Fruit fly (Drosophila melanogaster) whole organism, embryonic: ENCODE results near the gene CG1983.

Experiments
- Asciz ChIP-seq: fragments of 200-800 bp; sonication (Bioruptor generic); optimal IDR thresholded peaks from 2 replicates; lab custom pipeline; 2017; ENCODE audit warnings: missing biosample characterization, mild to moderate bottlenecking, missing genetic modification characterization, missing genetic modification reagents
- Atf6 ChIP-seq: fragments of 200-800 bp; sonication (Bioruptor generic); IDR thresholded peaks from 2 replicates; pipeline ENCODE4 v1.3.6; 2022; ENCODE audit warnings: missing biosample characterization, missing genetic modification characterization
- B-H2 ChIP-seq: fragments of 200-800 bp; sonication (Bioruptor generic); optimal IDR thresholded peaks from 2 replicates; lab custom pipeline; 2018; ENCODE audit warnings: missing biosample characterization, mild to moderate bottlenecking, missing genetic modification characterization
- CG10267 ChIP-seq: fragments of 200-800 bp; sonication (Bioruptor generic); optimal IDR thresholded peaks from 2 replicates; lab custom pipeline; 2018; ENCODE audit warnings: missing biosample characterization, mild to moderate bottlenecking, missing genetic modification characterization, moderate library complexity
- CG11398 ChIP-seq: fragments of 200-800 bp; sonication (Bioruptor generic); optimal IDR thresholded peaks from 2 replicates; lab custom pipeline; 2016; ENCODE audit warnings: missing biosample characterization, missing genetic modification characterization
- CG13296 ChIP-seq: fragments of 200-800 bp; sonication (Bioruptor generic); optimal IDR thresholded peaks from 3 replicates; lab custom pipeline; 2018; ENCODE audit warnings: missing biosample characterization, mild to moderate bottlenecking, missing genetic modification characterization
- CG14014 ChIP-seq: fragments of 200-800 bp; sonication (Bioruptor generic); IDR thresholded peaks from 2 replicates; pipeline ENCODE4 v1.3.6; 2022; ENCODE audit warnings: missing biosample characterization, missing genetic modification characterization
- CG15269 ChIP-seq: fragments of 200-800 bp; sonication (Bioruptor generic); optimal IDR thresholded peaks from 2 replicates; lab custom pipeline; 2018; ENCODE audit warnings: missing biosample characterization, mild to moderate bottlenecking, missing genetic modification characterization, moderate library complexity
- CG1603 ChIP-seq: fragments of 200-800 bp; sonication (Bioruptor generic); optimal IDR thresholded peaks from 2 replicates; lab custom pipeline; 2019; ENCODE audit warnings: missing biosample characterization, mild to moderate bottlenecking, missing genetic modification characterization, moderate library complexity
- CG1647 ChIP-seq: fragments of 200-800 bp; sonication (Bioruptor generic); optimal IDR thresholded peaks from 3 replicates; lab custom pipeline; 2016; ENCODE audit warnings: missing biosample characterization, missing genetic modification characterization
- CG18599 ChIP-seq: fragments of 200-800 bp; sonication (Bioruptor generic); optimal IDR thresholded peaks from 3 replicates; lab custom pipeline; 2017; ENCODE audit warnings: missing biosample characterization, missing genetic modification characterization, mild to moderate bottlenecking, moderate library complexity, missing genetic modification reagents
- CG2120 ChIP-seq: fragments of 200-800 bp; sonication (Bioruptor generic); optimal IDR thresholded peaks from 3 replicates; lab custom pipeline; 2016; ENCODE audit warnings: missing biosample characterization, missing genetic modification characterization
- CG3847 ChIP-seq: fragments of 200-800 bp; sonication (Bioruptor generic); IDR thresholded peaks from 2 replicates; pipeline ENCODE4 v1.3.6; 2022; ENCODE audit warnings: missing biosample characterization, missing genetic modification characterization
- CG4360 ChIP-seq: fragments of 200-800 bp; sonication (Bioruptor generic); IDR thresholded peaks from 2 replicates; pipeline ENCODE4 v1.3.6; 2022; ENCODE audit warnings: missing biosample characterization, missing genetic modification characterization
- CG6765 ChIP-seq: fragments of 200-800 bp; sonication (Bioruptor generic); optimal IDR thresholded peaks from 3 replicates; lab custom pipeline; 2017; ENCODE audit warnings: missing biosample characterization, mild to moderate bottlenecking, missing genetic modification characterization
- CG6854 ChIP-seq: fragments of 200-800 bp; sonication (Bioruptor generic); optimal IDR thresholded peaks from 3 replicates; lab custom pipeline; 2017; ENCODE audit warnings: missing biosample characterization, mild to moderate bottlenecking, missing genetic modification characterization
- CG8089 ChIP-seq: fragments of 200-800 bp; sonication (Bioruptor generic); optimal IDR thresholded peaks from 3 replicates; lab custom pipeline; 2016; ENCODE audit warnings: missing biosample characterization, missing genetic modification characterization
- CoRest ChIP-seq: fragments of 200-800 bp; sonication (Bioruptor generic); optimal IDR thresholded peaks from 3 replicates; lab custom pipeline; 2018; ENCODE audit warnings: missing biosample characterization, mild to moderate bottlenecking, missing genetic modification characterization, moderate library complexity
- CrebB ChIP-seq: fragments of 200-800 bp; sonication (Bioruptor generic); optimal IDR thresholded peaks from 3 replicates; lab custom pipeline; 2018; ENCODE audit warnings: missing biosample characterization, mild to moderate bottlenecking, missing genetic modification characterization
- D19A ChIP-seq: fragments of 200-800 bp; optimal IDR thresholded peaks from 3 replicates; lab custom pipeline; 2019; ENCODE audit warnings: missing biosample characterization, mild to moderate bottlenecking, missing genetic modification characterization, moderate library complexity
- E2f2 ChIP-seq: fragments of 200-800 bp; sonication (Bioruptor generic); IDR thresholded peaks from 2 replicates; pipeline ENCODE4 v1.3.6; 2022; ENCODE audit warnings: missing biosample characterization, missing genetic modification characterization
- HHEX ChIP-seq: fragments of 200-800 bp; sonication (Bioruptor generic); optimal IDR thresholded peaks from 3 replicates; lab custom pipeline; 2017; ENCODE audit warnings: missing biosample characterization, mild to moderate bottlenecking, missing genetic modification characterization, missing genetic modification reagents
- HmgZ ChIP-seq: fragments of 200-800 bp; sonication (Bioruptor generic); optimal IDR thresholded peaks from 2 replicates; lab custom pipeline; 2018; ENCODE audit warnings: missing biosample characterization, mild to moderate bottlenecking, missing genetic modification characterization
- Hr78 ChIP-seq, 2 experiments: fragments of 200-800 bp in 1 of 2; fragments of >200 bp in 1 of 2; sonication (Bioruptor generic) in 1 of 2; optimal IDR thresholded peaks; 2 replicates each; lab custom pipeline; 2017 to 2019; ENCODE audit warnings: missing biosample characterization in 2 of 2, missing genetic modification characterization in 2 of 2, mild to moderate bottlenecking in 1 of 2, moderate library complexity in 1 of 2
- MESR4 ChIP-seq: fragments of 200-800 bp; sonication (Bioruptor generic); optimal IDR thresholded peaks from 2 replicates; lab custom pipeline; 2018; ENCODE audit warnings: missing biosample characterization, mild to moderate bottlenecking, missing genetic modification characterization, moderate library complexity
- Oaz ChIP-seq: fragments of 200-800 bp; sonication (Bioruptor generic); IDR thresholded peaks from 2 replicates; pipeline ENCODE4 v1.3.6; 2022; ENCODE audit warnings: missing biosample characterization, missing genetic modification characterization
- Rfx ChIP-seq: fragments of 200-800 bp; sonication (Bioruptor generic); IDR thresholded peaks from 2 replicates; pipeline ENCODE4 v1.3.6; 2022; ENCODE audit warnings: missing biosample characterization, missing genetic modification characterization
- Tbp ChIP-seq: fragments of >200 bp; optimal IDR thresholded peaks from 2 replicates; lab custom pipeline; 2018; ENCODE audit warnings: missing biosample characterization, missing genetic modification characterization
- Vsx1 ChIP-seq: fragments of 200-800 bp; sonication (Bioruptor generic); optimal IDR thresholded peaks from 2 replicates; lab custom pipeline; 2017; ENCODE audit warnings: missing biosample characterization, mild to moderate bottlenecking, missing genetic modification characterization, missing genetic modification reagents
- Xrp1 ChIP-seq: fragments of 200-800 bp; sonication (Bioruptor generic); IDR thresholded peaks from 2 replicates; pipeline ENCODE4 v1.3.6; 2022; ENCODE audit warnings: missing biosample characterization, missing genetic modification characterization
- cwo ChIP-seq: fragments of 200-800 bp; sonication (Bioruptor generic); optimal IDR thresholded peaks from 3 replicates; lab custom pipeline; 2017; ENCODE audit warnings: missing biosample characterization, missing genetic modification characterization, mild to moderate bottlenecking, moderate library complexity, missing genetic modification reagents
- dati ChIP-seq: fragments of 200-800 bp; sonication (Bioruptor generic); IDR thresholded peaks from 2 replicates; pipeline ENCODE4 v1.3.6; 2022; ENCODE audit warnings: missing biosample characterization, missing genetic modification characterization
- dysf ChIP-seq: fragments of 200-800 bp; sonication (Bioruptor generic); IDR thresholded peaks from 3 replicates; pipeline ENCODE4 v1.3.6; 2022; ENCODE audit warnings: missing biosample characterization, missing genetic modification characterization
- gem ChIP-seq: fragments of 200-800 bp; sonication (Bioruptor generic); optimal IDR thresholded peaks from 2 replicates; lab custom pipeline; 2019; ENCODE audit warnings: missing biosample characterization, mild to moderate bottlenecking, missing genetic modification characterization, moderate library complexity
- grau ChIP-seq: fragments of 200-800 bp; optimal IDR thresholded peaks from 3 replicates; lab custom pipeline; 2019; ENCODE audit warnings: missing biosample characterization, mild to moderate bottlenecking, missing genetic modification characterization, moderate library complexity
- grn ChIP-seq: fragments of 200-800 bp; sonication (Bioruptor generic); optimal IDR thresholded peaks from 3 replicates; lab custom pipeline; 2017; ENCODE audit warnings: missing biosample characterization, missing genetic modification characterization
- inv ChIP-seq: fragments of 200-800 bp; sonication (Bioruptor generic); IDR thresholded peaks from 2 replicates; pipeline ENCODE4 v1.3.6; 2022; ENCODE audit warnings: missing biosample characterization, missing genetic modification characterization; ENCODE audit not compliant: partially characterized antibody
- klu ChIP-seq: fragments of 200-800 bp; sonication (Bioruptor generic); IDR thresholded peaks from 2 replicates; pipeline ENCODE4 v1.3.6; 2022; ENCODE audit warnings: missing biosample characterization, missing genetic modification characterization
- pita ChIP-seq: fragments of 200-800 bp; sonication (Bioruptor generic); optimal IDR thresholded peaks from 2 replicates; lab custom pipeline; 2017; ENCODE audit warnings: missing biosample characterization, mild to moderate bottlenecking, missing genetic modification characterization
- prd ChIP-seq, 3 experiments: fragments of >200 bp in 2 of 3; fragments of 200-800 bp in 1 of 3; sonication (Bioruptor generic) in 1 of 3; optimal IDR thresholded peaks in 2 of 3; IDR thresholded peaks in 1 of 3; 2 replicates in 2 of 3; 3 replicates in 1 of 3; pipeline versions ENCODE4 v1.3.6 to Lab custom; 2017 to 2022; ENCODE audit warnings: missing biosample characterization in 1 of 3, missing genetic modification characterization in 1 of 3
- rib ChIP-seq: fragments of 200-800 bp; sonication (Bioruptor generic); IDR thresholded peaks from 2 replicates; pipeline ENCODE4 v1.3.6; 2022; ENCODE audit warnings: missing biosample characterization, missing genetic modification characterization
- schlank ChIP-seq: fragments of 200-800 bp; sonication (Bioruptor generic); optimal IDR thresholded peaks from 2 replicates; lab custom pipeline; 2018; ENCODE audit warnings: missing biosample characterization, mild to moderate bottlenecking, missing genetic modification characterization
- sens ChIP-seq: fragments of 200-800 bp; sonication (Bioruptor generic); peaks from one replicate; lab custom pipeline; 2016; ENCODE audit warnings: missing biosample characterization, missing genetic modification characterization
- slbo ChIP-seq: fragments of 200-800 bp; sonication (Bioruptor generic); IDR thresholded peaks from 2 replicates; pipeline ENCODE4 v1.3.6; 2022; ENCODE audit warnings: missing biosample characterization, missing genetic modification characterization
- sob ChIP-seq: fragments of 200-800 bp; sonication (Bioruptor generic); IDR thresholded peaks from 2 replicates; pipeline ENCODE4 v1.3.6; 2022; ENCODE audit warnings: missing biosample characterization, missing genetic modification characterization
- toy ChIP-seq: fragments of 200-800 bp; sonication (Bioruptor generic); IDR thresholded peaks from 2 replicates; pipeline ENCODE4 v1.3.6; 2022; ENCODE audit warnings: missing biosample characterization, missing genetic modification characterization

The CG1983 gene

DNA sequence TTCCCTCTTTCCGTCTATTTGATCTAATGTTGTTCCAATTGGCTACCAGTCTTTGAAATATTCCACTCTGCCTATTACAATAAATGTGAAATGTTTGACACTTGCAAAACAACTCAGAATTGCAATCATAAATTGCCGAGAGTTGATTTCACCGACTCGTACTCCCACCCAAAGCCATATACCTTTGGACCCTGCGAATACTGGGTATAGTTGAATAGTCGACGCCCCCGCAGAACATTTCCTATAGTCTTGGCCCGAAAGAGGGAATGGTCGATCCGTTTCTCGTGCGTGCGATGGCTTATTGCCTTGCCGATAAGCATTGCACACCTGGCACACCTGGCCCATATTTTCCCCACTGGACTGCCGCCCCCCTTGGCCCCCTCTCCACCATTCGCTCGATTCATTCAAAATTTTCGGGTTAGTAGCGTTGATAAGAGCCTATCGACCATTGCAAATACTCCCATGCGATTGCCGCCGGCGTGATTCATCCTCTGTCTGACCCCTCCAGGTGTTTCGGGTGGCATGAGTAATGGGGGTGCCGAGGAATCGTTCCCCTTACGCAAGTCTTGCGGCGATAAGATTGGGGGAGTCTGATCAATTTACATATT is 22.7 kb upstream of the CG1983 start (continued):
- TF ChIP-seq CG11398 (GFP tag; lab: Kevin White, UChicago) (no peak), grn (peak; percentile 7), CG2120 (GFP tag; lab: Kevin White, UChicago) (peak; percentile 55), sens (GFP tag; lab: Kevin White, UChicago) (peak; percentile 61), dati (GFP tag; lab: Robert Waterston, UW) (no peak), Oaz (GFP tag; lab: Robert Waterston, UW) (no peak), CG4360 (GFP tag; lab: Robert Waterston, UW) (no peak), Hr78 (GFP tag; optimal IDR thresholded peaks at IDR 0.05; lab: Kevin White, UChicago) (peak in 1 of 2 experiments; percentile 46), sob (GFP tag; lab: Robert Waterston, UW) (peak; percentile 52)

- TF ChIP-seq CG4360 (GFP tag; lab: Robert Waterston, UW), result no peak
- peak; percentile 64 for TF ChIP-seq CG13296 (GFP tag; lab: Kevin White, UChicago)
- no peak for TF ChIP-seq Tbp (GFP tag; lab: Kevin White, UChicago)
- TF ChIP-seq Atf6, result peak; percentile 58
- TF ChIP-seq CG10267, result no peak
- peak; percentile 21 for TF ChIP-seq CG6854 (GFP tag; lab: Kevin White, UChicago)
- TF ChIP-seq Vsx1 (GFP tag; lab: Kevin White, UChicago), result peak; percentile 27
- peak; percentile 73 for TF ChIP-seq CG6765
- TF ChIP-seq rib (GFP tag; lab: Robert Waterston, UW), result peak; percentile 36; the same call in 1 of the 2 replicates
- peak; percentile 3 for TF ChIP-seq grau
- TF ChIP-seq HHEX (GFP tag; lab: Kevin White, UChicago), result peak; percentile 30
- no peak for TF ChIP-seq MESR4
- TF ChIP-seq CG1647 (GFP tag; lab: Kevin White, UChicago), result peak; percentile 11
- TF ChIP-seq Rfx, result peak; percentile 43; the same call in 1 of the 2 replicates
- peak; percentile 45 for TF ChIP-seq HmgZ (tag; lab: Kevin White, UChicago)
- TF ChIP-seq inv (GFP tag; lab: Robert Waterston, UW), result no peak
- peak; percentile 33; the same call in 1 of the 2 replicates for TF ChIP-seq CG14014 (GFP tag; lab: Robert Waterston, UW)
- TF ChIP-seq CoRest, result no peak
- peak; percentile 49 for TF ChIP-seq schlank
- TF ChIP-seq cwo, result peak; percentile 38
- no peak for TF ChIP-seq CG8089 (GFP tag; lab: Kevin White, UChicago)
- TF ChIP-seq CG1603 (tag; lab: Kevin White, UChicago), result no peak
- peak; percentile 10 for TF ChIP-seq gem (tag; lab: Kevin White, UChicago)
- 0 out of 2 replicates have a peak, but pooled peaks have one; percentile 17 for TF ChIP-seq Xrp1 (GFP tag; lab: Robert Waterston, UW)
- TF ChIP-seq CG2120 (GFP tag; lab: Kevin White, UChicago), result peak; percentile 54
- 0 out of 2 replicates have a peak, but pooled peaks have one; percentile 8 for TF ChIP-seq CG3847 (GFP tag; lab: Robert Waterston, UW)
- TF ChIP-seq toy (GFP tag; lab: Robert Waterston, UW), result no peak
- TF ChIP-seq klu (GFP tag; lab: Robert Waterston, UW), result no peak
- peak; percentile 18 for TF ChIP-seq Asciz (GFP tag; lab: Kevin White, UChicago)
- TF ChIP-seq prd (optimal IDR thresholded peaks at IDR 0.05; lab: Kevin White, UChicago), result no peak
- TF ChIP-seq prd (GFP tag; IDR thresholded peaks at IDR 0.05; lab: Robert Waterston, UW), result no peak
- TF ChIP-seq pita (GFP tag; lab: Kevin White, UChicago), result no peak
- peak; percentile 12 for TF ChIP-seq CG15269
- 0 out of 2 replicates have a peak, but pooled peaks have one; percentile 14 for TF ChIP-seq E2f2 (GFP tag; lab: Robert Waterston, UW)
- no peak for TF ChIP-seq D19A (tag; lab: Kevin White, UChicago)
- peak; percentile 80 for TF ChIP-seq CG18599
- peak; percentile 62 for TF ChIP-seq B-H2 (GFP tag; lab: Kevin White, UChicago)
- peak; percentile 12; the same call in 1 of the 3 replicates for TF ChIP-seq dysf (GFP tag; lab: Robert Waterston, UW)
- TF ChIP-seq CrebB (tag; lab: Kevin White, UChicago), result peak; percentile 33
- 0 out of 2 replicates have a peak, but pooled peaks have one; percentile 19 for TF ChIP-seq slbo (GFP tag; lab: Robert Waterston, UW)
Measured at dm6 chr3R:30198793-30199192, 21.3 kb upstream of the CG1983 start.
